Worm (Caenorhabditis elegans) whole organism, L2 larva: ENCODE data around the gene fbxb-108.

Source experiments
- R02D3.7 ChIP-seq: fragments of 150-350 bp; optimal IDR thresholded peaks from 2 replicates; lab custom pipeline; 2014; ENCODE audit warnings: missing biosample characterization, missing genetic modification characterization
- Y55F3AM.14 ChIP-seq: fragments of 200-800 bp; sonication (Bioruptor generic); optimal IDR thresholded peaks from 2 replicates; lab custom pipeline; 2018; ENCODE audit warnings: mild to moderate bottlenecking, missing genetic modification characterization, missing compliant biosample characterization
- alr-1 ChIP-seq: fragments of 150-350 bp; optimal IDR thresholded peaks from 2 replicates; lab custom pipeline; 2014; ENCODE audit warnings: missing biosample characterization, missing genetic modification characterization
- ama-1 ChIP-seq: fragments of 150-350 bp; optimal IDR thresholded peaks from 2 replicates; lab custom pipeline; 2018; ENCODE audit warnings: inconsistent platforms
- blmp-1 ChIP-seq: sonication (generic microtip); optimal IDR thresholded peaks from 2 replicates; lab custom pipeline; 2017; ENCODE audit warnings: missing genetic modification characterization, mild to moderate bottlenecking, missing compliant biosample characterization, antibody characterized with exemption, moderate library complexity; ENCODE audit not compliant: insufficient read depth
- ceh-16 ChIP-seq: fragments of 150-350 bp; optimal IDR thresholded peaks from 2 replicates; lab custom pipeline; 2014; ENCODE audit warnings: missing biosample characterization, missing genetic modification characterization
- ceh-82 ChIP-seq: fragments of 150-350 bp; optimal IDR thresholded peaks from 2 replicates; lab custom pipeline; 2014; ENCODE audit warnings: missing biosample characterization, missing genetic modification characterization
- dmd-4 ChIP-seq: sonication (generic microtip); optimal IDR thresholded peaks from 2 replicates; lab custom pipeline; 2017; ENCODE audit warnings: missing biosample characterization, missing genetic modification characterization
- fos-1 ChIP-seq: fragments of 150-350 bp; optimal IDR thresholded peaks from 2 replicates; lab custom pipeline; 2014; ENCODE audit warnings: missing biosample characterization, missing genetic modification characterization
- lin-11 ChIP-seq: fragments of 150-350 bp; sonication (generic microtip); optimal IDR thresholded peaks from 2 replicates; lab custom pipeline; 2014; ENCODE audit warnings: missing biosample characterization, missing genetic modification characterization, inconsistent platforms, mixed read lengths
- lin-13 ChIP-seq: fragments of 150-350 bp; optimal IDR thresholded peaks from 2 replicates; lab custom pipeline; 2014; ENCODE audit warnings: missing biosample characterization, missing genetic modification reagents, missing genetic modification characterization
- lin-39 ChIP-seq: fragments of 150-350 bp; optimal IDR thresholded peaks from 2 replicates; lab custom pipeline; 2014; ENCODE audit warnings: missing biosample characterization, missing genetic modification reagents, missing genetic modification characterization
- lsy-2 ChIP-seq, 2 experiments: fragments of 150-350 bp in 1 of 2; sonication (generic microtip) in 1 of 2; optimal IDR thresholded peaks; 2 replicates each; lab custom pipeline; 2014 to 2017; ENCODE audit warnings: missing biosample characterization in 2 of 2, missing genetic modification characterization in 2 of 2
- mab-5 ChIP-seq: fragments of 150-350 bp; optimal IDR thresholded peaks from 2 replicates; lab custom pipeline; 2014; ENCODE audit warnings: missing biosample characterization, missing genetic modification characterization
- mdl-1 ChIP-seq, 2 experiments: fragments of 150-350 bp in 1 of 2; sonication (generic microtip) in 1 of 2; optimal IDR thresholded peaks; 2 replicates each; lab custom pipeline; 2017; ENCODE audit warnings: missing biosample characterization in 2 of 2, missing genetic modification characterization in 2 of 2
- nhr-10 ChIP-seq: sonication (generic microtip); optimal IDR thresholded peaks from 2 replicates; lab custom pipeline; 2017; ENCODE audit warnings: missing biosample characterization, missing genetic modification characterization
- nhr-12 ChIP-seq: fragments of 150-350 bp; optimal IDR thresholded peaks from 2 replicates; lab custom pipeline; 2014; ENCODE audit warnings: missing biosample characterization, missing genetic modification characterization
- nhr-129 ChIP-seq: fragments of 150-350 bp; optimal IDR thresholded peaks from 2 replicates; lab custom pipeline; 2014; ENCODE audit warnings: missing biosample characterization, missing genetic modification characterization
- nhr-21 ChIP-seq: fragments of 150-350 bp; optimal IDR thresholded peaks from 2 replicates; lab custom pipeline; 2014; ENCODE audit warnings: missing biosample characterization, missing genetic modification characterization
- nhr-23 ChIP-seq: fragments of 150-350 bp; optimal IDR thresholded peaks from 2 replicates; lab custom pipeline; 2014; ENCODE audit warnings: missing biosample characterization, missing genetic modification reagents, missing genetic modification characterization
- nhr-6 ChIP-seq: fragments of 150-350 bp; optimal IDR thresholded peaks from 2 replicates; lab custom pipeline; 2014; ENCODE audit warnings: missing biosample characterization, missing genetic modification characterization
- nhr-77 ChIP-seq: fragments of 150-350 bp; optimal IDR thresholded peaks from 2 replicates; lab custom pipeline; 2014; ENCODE audit warnings: missing biosample characterization, missing genetic modification characterization
- peb-1 ChIP-seq: fragments of 150-350 bp; optimal IDR thresholded peaks from 2 replicates; lab custom pipeline; 2014; ENCODE audit warnings: missing biosample characterization, missing genetic modification characterization
- sem-4 ChIP-seq: fragments of 150-350 bp; optimal IDR thresholded peaks from 2 replicates; lab custom pipeline; 2014; ENCODE audit warnings: missing biosample characterization, missing genetic modification reagents, missing genetic modification characterization
- unc-39 ChIP-seq: fragments of 150-350 bp; optimal IDR thresholded peaks from 2 replicates; lab custom pipeline; 2014; ENCODE audit warnings: missing biosample characterization, missing genetic modification characterization
- unc-55 ChIP-seq: fragments of 150-350 bp; sonication (generic microtip); optimal IDR thresholded peaks from 3 replicates; lab custom pipeline; 2014; ENCODE audit warnings: missing biosample characterization, missing genetic modification reagents, missing genetic modification characterization
- unc-62 ChIP-seq: fragments of 150-350 bp; optimal IDR thresholded peaks from 2 replicates; lab custom pipeline; 2014; ENCODE audit warnings: missing biosample characterization, missing genetic modification reagents, missing genetic modification characterization
- zag-1 ChIP-seq: fragments of 150-350 bp; optimal IDR thresholded peaks from 2 replicates; lab custom pipeline; 2014; ENCODE audit warnings: missing biosample characterization, missing genetic modification characterization
- ztf-4 ChIP-seq: fragments of 150-350 bp; optimal IDR thresholded peaks from 2 replicates; lab custom pipeline; 2014; ENCODE audit warnings: missing biosample characterization, missing genetic modification characterization

Gene fbxb-108

DNA sequence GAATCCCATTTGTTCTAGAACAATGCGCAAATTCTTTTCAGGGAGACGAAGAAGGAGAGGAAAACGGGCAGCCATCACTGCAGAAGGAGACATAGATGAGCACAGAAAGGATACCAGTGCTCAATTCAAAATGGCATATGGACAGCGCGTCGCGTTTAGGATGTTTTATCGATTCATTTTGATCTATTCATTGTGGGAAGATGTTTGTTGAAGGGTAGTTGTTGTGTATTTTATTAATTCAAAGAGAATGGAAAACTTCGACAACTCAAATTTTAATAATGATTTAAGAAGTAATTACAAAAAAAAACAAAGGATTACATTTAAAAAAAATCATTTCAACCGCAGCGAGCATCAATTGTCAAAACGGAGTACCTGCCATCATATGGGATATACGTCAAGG lies 7.4 kb downstream of the fbxb-108 start, which contains the start of gene sdz-10:
TSS of gene sdz-10 (minus strand) at position 101 of the 400 bp plus-strand sequence.
- TF ChIP-seq R02D3.7 (tag; lab: Kevin White, UChicago) = no peak

DNA sequence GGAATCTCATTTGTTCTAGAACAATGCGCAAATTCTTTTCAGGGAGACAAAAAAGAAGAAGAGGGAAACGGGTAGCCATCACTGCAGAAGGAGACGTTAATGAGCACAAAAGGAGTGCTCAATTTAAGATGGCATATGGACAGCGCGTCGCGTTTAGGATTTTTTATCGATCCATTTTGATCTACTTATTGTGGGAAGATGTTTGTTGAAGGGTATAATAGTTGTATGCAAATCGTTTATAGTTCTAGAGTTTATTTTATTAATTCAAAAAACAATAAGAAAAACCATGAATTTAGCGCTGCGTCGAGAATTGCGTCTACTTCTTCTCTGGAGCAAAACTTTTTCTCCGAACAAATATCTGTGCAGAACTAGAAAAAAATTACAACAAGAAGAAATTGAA lies 8.8 kb downstream of the fbxb-108 start, which contains the start of gene sdz-9:
TSS of gene sdz-9 (minus strand) at position 101 of the 400 bp plus-strand sequence.
- no peak for TF ChIP-seq nhr-77 (tag; lab: Kevin White, UChicago)
- no peak for TF ChIP-seq dmd-4
- no peak for TF ChIP-seq ama-1 (lab: Kevin White, UChicago)
- no peak for TF ChIP-seq lsy-2 (tag; optimal IDR thresholded peaks at IDR 0.05; lab: Kevin White, UChicago)
- TF ChIP-seq nhr-10 (tag; lab: Kevin White, UChicago) = no peak
- TF ChIP-seq ceh-16 = no peak
- TF ChIP-seq zag-1 (tag; lab: Kevin White, UChicago) = no peak
- no peak for TF ChIP-seq blmp-1 (tag; lab: Kevin White, UChicago)
- no peak for TF ChIP-seq nhr-12 (tag; lab: Kevin White, UChicago)
- TF ChIP-seq sem-4 (tag; lab: Kevin White, UChicago) = no peak
- TF ChIP-seq ceh-82 (tag; lab: Kevin White, UChicago) = no peak
- TF ChIP-seq nhr-23 (tag; lab: Kevin White, UChicago) = no peak
- no peak for TF ChIP-seq fos-1 (tag; lab: Kevin White, UChicago)
- TF ChIP-seq unc-55 (GFP tag; lab: Kevin White, UChicago) = no peak
- no peak for TF ChIP-seq lin-13
- no peak for TF ChIP-seq nhr-21 (tag; lab: Kevin White, UChicago)
- TF ChIP-seq nhr-129 = no peak
- TF ChIP-seq alr-1 (tag; lab: Kevin White, UChicago) = no peak
- no peak for TF ChIP-seq mdl-1 (tag; optimal IDR thresholded peaks at IDR 0.05; lab: Kevin White, UChicago)
- TF ChIP-seq, all 48 proteins: peak for 0

DNA sequence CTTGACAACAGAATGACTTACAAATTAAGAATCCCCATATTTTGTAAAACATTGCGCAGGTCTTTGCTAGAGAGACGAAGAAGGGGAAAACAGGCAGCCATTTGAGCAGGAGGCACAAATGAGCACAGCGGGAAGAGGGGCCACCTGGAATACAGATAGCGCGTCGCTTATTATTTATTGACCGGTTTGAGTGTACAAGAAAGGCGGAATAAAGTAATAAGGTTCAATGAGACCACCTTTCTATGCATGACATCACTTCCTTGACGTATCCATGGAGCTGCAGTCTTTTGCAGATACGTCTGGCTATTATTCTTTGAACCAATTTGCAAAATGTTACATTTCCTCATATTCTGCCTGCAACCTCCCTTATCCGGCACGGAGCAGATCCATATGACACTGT lies 10.1 kb downstream of the fbxb-108 start, which contains the start of gene fbxb-111:
TSS of gene fbxb-111 (minus strand) at position 101 of the 400 bp plus-strand sequence.
- TF ChIP-seq lsy-2 (tag; optimal IDR thresholded peaks at IDR 0.05; lab: Kevin White, UChicago) = no peak

DNA sequence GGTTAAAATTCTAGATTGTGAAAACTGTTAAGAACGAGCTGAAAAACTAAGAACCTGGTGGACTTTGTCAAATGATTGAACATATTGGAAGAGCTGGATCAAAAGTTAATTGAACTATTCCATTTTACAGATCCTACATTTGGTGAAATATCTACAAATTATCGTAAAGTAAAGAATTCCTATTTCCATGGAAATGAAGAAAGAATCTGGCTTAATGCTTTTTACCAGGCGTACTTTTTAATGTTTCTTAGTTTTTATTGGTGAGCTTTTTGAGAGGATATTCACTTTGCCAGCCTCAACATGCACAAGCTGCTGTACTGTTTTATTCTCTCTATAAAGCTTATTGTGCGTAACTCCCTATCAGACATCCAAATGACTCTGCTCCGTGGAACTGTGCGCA lies 13.1 kb downstream of the fbxb-108 start, which contains the start of gene F08D12.4:
TSS of gene F08D12.4 (plus strand) at position 301 of the 400 bp plus-strand sequence.
- TF ChIP-seq nhr-6 (tag; lab: Kevin White, UChicago) = no peak
- no peak for TF ChIP-seq sem-4 (tag; lab: Kevin White, UChicago)
- TF ChIP-seq peb-1 (tag; lab: Kevin White, UChicago) = no peak
- TF ChIP-seq ztf-4 = no peak
- TF ChIP-seq ceh-16 = no peak
- no peak for TF ChIP-seq unc-62 (GFP tag; lab: Kevin White, UChicago)
- no peak for TF ChIP-seq nhr-129
- no peak for TF ChIP-seq ceh-82 (tag; lab: Kevin White, UChicago)
- TF ChIP-seq lin-13 = no peak
- TF ChIP-seq Y55F3AM.14 (GFP tag; lab: Kevin White, UChicago) = no peak
- no peak for TF ChIP-seq unc-39 (tag; lab: Kevin White, UChicago)

DNA sequence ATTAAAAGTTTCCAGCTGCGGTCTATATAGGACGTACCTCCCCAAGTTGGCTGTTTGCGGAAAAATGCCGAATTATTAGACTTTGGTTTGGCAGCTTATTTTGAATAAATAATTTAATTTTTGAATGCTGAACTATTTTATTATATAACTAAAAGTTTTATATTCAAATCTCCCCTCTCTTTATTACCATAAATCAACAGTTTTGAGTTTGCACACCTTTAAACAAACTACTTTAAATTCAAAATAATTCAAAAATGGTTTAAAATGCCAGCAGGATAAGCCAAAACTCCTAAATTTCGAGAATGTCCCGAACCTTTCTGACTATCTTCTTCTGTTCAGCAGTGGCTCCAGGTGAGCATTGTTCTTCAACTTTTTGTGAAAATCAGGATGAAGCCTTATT lies 14.5 kb downstream of the fbxb-108 start, which contains the start of gene F08D12.3:
TSS of gene F08D12.3 (plus strand) at position 301 of the 400 bp plus-strand sequence.
- TF ChIP-seq lin-39 (tag; lab: Kevin White, UChicago) = no peak

DNA sequence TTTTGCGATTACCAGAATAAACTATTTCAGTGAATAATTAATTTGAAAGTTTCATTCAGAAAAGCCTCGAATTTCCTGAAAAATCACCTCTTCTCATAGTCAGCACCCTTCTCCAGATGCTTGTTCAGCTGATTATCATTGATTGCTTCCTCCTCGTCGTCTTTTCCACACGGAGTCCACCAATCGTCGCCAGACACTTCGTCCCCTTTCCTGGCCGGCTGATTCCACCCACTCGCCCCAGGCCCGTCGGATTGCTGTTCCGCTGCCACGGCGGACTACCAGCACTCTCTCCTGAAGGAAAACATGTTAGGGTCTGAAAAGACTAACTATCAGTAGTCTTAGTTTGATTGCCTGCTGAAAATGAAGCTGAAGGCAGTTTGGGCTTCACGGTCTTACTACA lies 16.0 kb downstream of the fbxb-108 start:
- no peak for TF ChIP-seq Y55F3AM.14 (GFP tag; lab: Kevin White, UChicago)
- TF ChIP-seq mdl-1 (tag; optimal IDR thresholded peaks at IDR 0.05; lab: Kevin White, UChicago) = no peak
- TF ChIP-seq lin-11 = no peak
- no peak for TF ChIP-seq mab-5 (tag; lab: Kevin White, UChicago)
- no peak for TF ChIP-seq peb-1 (tag; lab: Kevin White, UChicago)

DNA sequence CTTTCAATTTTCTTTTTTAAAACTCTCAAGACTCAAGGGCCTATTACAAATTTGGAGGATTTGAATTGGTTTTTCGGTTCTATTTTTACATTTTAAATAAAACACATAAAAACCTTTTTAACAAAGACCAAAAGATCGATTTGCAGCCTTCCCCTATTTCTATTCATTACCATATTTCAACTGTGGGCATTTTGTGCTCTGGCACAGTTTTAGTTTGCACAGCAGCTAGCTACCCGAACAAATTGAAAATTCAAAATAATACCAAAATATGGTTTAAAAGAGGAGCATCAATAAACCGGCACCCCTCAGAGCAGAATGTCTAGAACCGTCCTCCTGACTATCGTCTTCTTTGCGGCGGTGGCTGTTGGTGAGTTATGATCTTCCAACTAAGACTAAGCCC lies 16.6 kb downstream of the fbxb-108 start, which contains the start of gene F08D12.2:
TSS of gene F08D12.2 (plus strand) at position 301 of the 400 bp plus-strand sequence.
- TF ChIP-seq unc-39 (tag; lab: Kevin White, UChicago) (no peak), peb-1 (tag; lab: Kevin White, UChicago) (no peak)
